Worm (Caenorhabditis elegans) whole organism, L4 larva: ENCODE results near the gene irld-30.
"Not testable (repeated sequence)": the region's sequence is repeated elsewhere in the genome, so short reads cannot be mapped to it uniquely, and the experiment has no call there.

Experiments used
- nhr-11 ChIP-seq: fragments of 150-350 bp; optimal IDR thresholded peaks from 2 replicates; lab custom pipeline; 2014; ENCODE audit warnings: missing biosample characterization, missing genetic modification characterization
- nhr-237 ChIP-seq: sonication (generic microtip); optimal IDR thresholded peaks from 2 replicates; lab custom pipeline; 2017; ENCODE audit warnings: missing biosample characterization, missing genetic modification characterization
- nhr-41 ChIP-seq: fragments of 200-800 bp; sonication (Bioruptor generic); IDR thresholded peaks from 2 replicates; pipeline ENCODE4 v1.3.6; 2022; ENCODE audit warnings: missing genetic modification reagents, missing genetic modification characterization, missing compliant biosample characterization
- unc-39 ChIP-seq: sonication (generic microtip); optimal IDR thresholded peaks from 2 replicates; lab custom pipeline; 2017; ENCODE audit warnings: missing biosample characterization, missing genetic modification characterization
- unc-62 ChIP-seq, 3 experiments: fragments of 150-350 bp in 1 of 3; sonication (generic microtip); optimal IDR thresholded peaks in 2 of 3; peaks in 1 of 3; 1 replicate in 1 of 3; 2 replicates in 2 of 3; lab custom pipeline; 2014 to 2017; ENCODE audit warnings: missing biosample characterization in 3 of 3, missing genetic modification characterization in 3 of 3, missing genetic modification reagents in 3 of 3, missing genotype in 1 of 3

- not testable (repeated sequence) for TF ChIP-seq unc-39 (tag; lab: Kevin White, UChicago); nhr-237 (tag; lab: Kevin White, UChicago); nhr-41 (GFP tag; lab: Robert Waterston, UW); nhr-11; unc-62 (GFP tag; optimal IDR thresholded peaks at IDR 0.05 in 1 of 2; lab: Kevin White, UChicago); unc-62 (tag; optimal IDR thresholded peaks at IDR 0.05; lab: Kevin White, UChicago)
Measured at ce11 chrV:2322466-2322865, 18.7 kb downstream of the irld-30 start, which contains the start of gene pud-1.2.
